Worm (Caenorhabditis elegans): Measurements from ENCODE around the gene M01F1.4.

The M01F1.4 gene

ce11 chrIII:3460061-3460460 is 49.8 kb downstream of the M01F1.4 start, which contains the start of gene C34C12.8:
C34C12.8 (plus strand) TSS chrIII:3460406.
- TF ChIP-seq sem-4 (tag; optimal IDR thresholded peaks at IDR 0.05), result peak; percentile 94
- TF ChIP-seq ztf-11 (tag; optimal IDR thresholded peaks at IDR 0.05), result no peak
- peak; percentile 74 for TF ChIP-seq blmp-1 (tag; optimal IDR thresholded peaks at IDR 0.05; ENCODE audit: insufficient read depth)
- 0 out of 2 replicates have a peak, but pooled peaks have one; percentile 42 for TF ChIP-seq ztf-1 (GFP tag; conservative IDR thresholded peaks at IDR 0.05)
- no peak for TF ChIP-seq lin-39 (tag; optimal IDR thresholded peaks at IDR 0.05)
- peak; percentile 96 for TF ChIP-seq crh-2 (tag; optimal IDR thresholded peaks at IDR 0.05)
- TF ChIP-seq lin-11 (tag; optimal IDR thresholded peaks at IDR 0.05), result peak; percentile 93
- TF ChIP-seq nhr-11 (tag; optimal IDR thresholded peaks at IDR 0.05), result no peak
- TF ChIP-seq aly-2 (tag; optimal IDR thresholded peaks at IDR 0.05), result peak; percentile 48
- TF ChIP-seq nhr-10 (tag; optimal IDR thresholded peaks at IDR 0.05), result peak; percentile 85
- TF ChIP-seq zag-1 (tag; optimal IDR thresholded peaks at IDR 0.05), result peak; percentile 81
- peak; percentile 71 for TF ChIP-seq ceh-82 (tag; optimal IDR thresholded peaks at IDR 0.05)
- peak; percentile 70 for TF ChIP-seq fos-1 (tag; optimal IDR thresholded peaks at IDR 0.05)
- peak; percentile 97 for TF ChIP-seq lsy-2 (tag; optimal IDR thresholded peaks at IDR 0.05)
- peak; percentile 80 for TF ChIP-seq Y55F3AM.14 (GFP tag; optimal IDR thresholded peaks at IDR 0.05)
- peak; percentile 96 for TF ChIP-seq mab-5 (tag; optimal IDR thresholded peaks at IDR 0.05)
- TF ChIP-seq sma-9 (GFP tag; optimal IDR thresholded peaks at IDR 0.05), result peak; percentile 97
- TF ChIP-seq sma-9 (tag; optimal IDR thresholded peaks at IDR 0.05), result no peak
- no peak for TF ChIP-seq skn-1 (tag; optimal IDR thresholded peaks at IDR 0.05)
- no peak for TF ChIP-seq unc-39 (tag; optimal IDR thresholded peaks at IDR 0.05)
- peak; percentile 69 for TF ChIP-seq nhr-237 (tag; optimal IDR thresholded peaks at IDR 0.05)
- no peak for TF ChIP-seq nhr-23 (tag; optimal IDR thresholded peaks at IDR 0.05)
- no peak for TF ChIP-seq mbf-1 (tag; optimal IDR thresholded peaks at IDR 0.05)
- TF ChIP-seq nhr-25 (tag; optimal IDR thresholded peaks at IDR 0.05), result peak; percentile 97
- TF ChIP-seq ZK546.5 (tag; optimal IDR thresholded peaks at IDR 0.05), result peak; percentile 65
- TF ChIP-seq F13H6.1 (tag; optimal IDR thresholded peaks at IDR 0.05), result peak; percentile 93
- TF ChIP-seq egl-27 (tag; optimal IDR thresholded peaks at IDR 0.05), result peak; percentile 93
- TF ChIP-seq gmeb-1 (tag; optimal IDR thresholded peaks at IDR 0.05), result peak; percentile 98
- TF ChIP-seq unc-62 (GFP tag; optimal IDR thresholded peaks at IDR 0.05), result peak; percentile 58
- TF ChIP-seq elt-1 (tag; optimal IDR thresholded peaks at IDR 0.05), result peak; percentile 41
- no peak for TF ChIP-seq elt-3 (tag; optimal IDR thresholded peaks at IDR 0.05)
- TF ChIP-seq sma-3 (GFP tag; optimal IDR thresholded peaks at IDR 0.05), result peak; percentile 95
- TF ChIP-seq nhr-77 (tag; optimal IDR thresholded peaks at IDR 0.05), result peak; percentile 85
- TF ChIP-seq nhr-6 (tag; optimal IDR thresholded peaks at IDR 0.05), result peak; percentile 86
- peak; percentile 71 for TF ChIP-seq snpc-4 (tag; optimal IDR thresholded peaks at IDR 0.05)
- TF ChIP-seq peb-1 (tag; optimal IDR thresholded peaks at IDR 0.05), result no peak
- TF ChIP-seq C34F6.9 (tag; optimal IDR thresholded peaks at IDR 0.05), result peak; percentile 97
- peak; percentile 94 for TF ChIP-seq lin-13 (GFP tag; optimal IDR thresholded peaks at IDR 0.05)
- TF ChIP-seq mdl-1 (tag; optimal IDR thresholded peaks at IDR 0.05), result peak in 1 of 2 experiments; percentile 73
- TF ChIP-seq nhr-129 (tag; optimal IDR thresholded peaks at IDR 0.05), result peak; percentile 91
- TF ChIP-seq R02D3.7 (tag; optimal IDR thresholded peaks at IDR 0.05), result peak; percentile 77
- TF ChIP-seq nhr-12 (tag; optimal IDR thresholded peaks at IDR 0.05), result no peak
- peak; percentile 94 for TF ChIP-seq ztf-4 (tag; optimal IDR thresholded peaks at IDR 0.05)
- TF ChIP-seq ama-1 (optimal IDR thresholded peaks at IDR 0.05), result peak; percentile 79
- TF ChIP-seq nhr-21 (tag; optimal IDR thresholded peaks at IDR 0.05), result peak; percentile 96
- TF ChIP-seq dmd-4 (tag; optimal IDR thresholded peaks at IDR 0.05), result peak; percentile 35
- peak; percentile 79 for TF ChIP-seq ceh-16 (tag; optimal IDR thresholded peaks at IDR 0.05)
- TF ChIP-seq alr-1 (tag; optimal IDR thresholded peaks at IDR 0.05), result no peak
- TF ChIP-seq unc-55 (GFP tag; optimal IDR thresholded peaks at IDR 0.05), result peak; percentile 97

All from whole organism, L2 larva.